Worm (Caenorhabditis elegans) whole organism, L3 larva: Measurements from ENCODE around the gene B0454.6.

Experiments used
- ceh-82 ChIP-seq: fragments of 150-350 bp; optimal IDR thresholded peaks from 2 replicates; lab custom pipeline; 2014; ENCODE audit warnings: missing biosample characterization, missing genetic modification characterization
- daf-12 ChIP-seq: fragments of 150-350 bp; optimal IDR thresholded peaks from 2 replicates; lab custom pipeline; 2014; ENCODE audit warnings: missing biosample characterization, missing genetic modification reagents, missing genetic modification characterization
- elt-1 ChIP-seq: fragments of 150-350 bp; optimal IDR thresholded peaks from 2 replicates; lab custom pipeline; 2014; ENCODE audit warnings: missing biosample characterization, missing genetic modification characterization
- elt-2 ChIP-seq: sonication (generic microtip); optimal IDR thresholded peaks from 2 replicates; lab custom pipeline; 2016; ENCODE audit warnings: missing genetic modification reagents, mild to moderate bottlenecking, missing genetic modification characterization, missing compliant biosample characterization
- elt-3 ChIP-seq, 3 experiments: fragments of 150-350 bp in 1 of 3; sonication (generic microtip) in 2 of 3; optimal IDR thresholded peaks; 2 replicates in 2 of 3; 4 replicates in 1 of 3; lab custom pipeline; 2014 to 2017; ENCODE audit warnings: missing biosample characterization in 3 of 3, missing genetic modification characterization in 3 of 3
- fkh-10 ChIP-seq: sonication (generic microtip); optimal IDR thresholded peaks from 2 replicates; lab custom pipeline; 2017; ENCODE audit warnings: missing biosample characterization, missing genetic modification reagents, missing genetic modification characterization
- nhr-11 ChIP-seq: fragments of 150-350 bp; optimal IDR thresholded peaks from 2 replicates; lab custom pipeline; 2014; ENCODE audit warnings: missing biosample characterization, missing genetic modification characterization
- nhr-237 ChIP-seq: fragments of 150-350 bp; optimal IDR thresholded peaks from 2 replicates; lab custom pipeline; 2014; ENCODE audit warnings: missing biosample characterization, missing genetic modification characterization
- sea-2 ChIP-seq: fragments of 150-350 bp; sonication (generic microtip); optimal IDR thresholded peaks from 4 replicates; lab custom pipeline; 2014; ENCODE audit warnings: missing biosample characterization, missing genetic modification reagents, missing genetic modification characterization
- snpc-4 ChIP-seq: fragments of 150-350 bp; optimal IDR thresholded peaks from 2 replicates; lab custom pipeline; 2014; ENCODE audit warnings: missing biosample characterization, missing genetic modification characterization
- unc-39 ChIP-seq: sonication (generic microtip); optimal IDR thresholded peaks from 4 replicates; lab custom pipeline; 2017; ENCODE audit warnings: missing biosample characterization, missing genetic modification characterization

ce11 chrII:3060782-3061181, 28.2 kb downstream of the B0454.6 start, which contains the start of gene Y25C1A.6:
- TF ChIP-seq daf-12 (tag; lab: Kevin White, UChicago) (no peak), unc-39 (tag; lab: Kevin White, UChicago) (no peak), nhr-11 (tag; lab: Kevin White, UChicago) (no peak), elt-3 (tag; optimal IDR thresholded peaks at IDR 0.05; lab: Kevin White, UChicago) (no peak), elt-2 (tag; lab: Kevin White, UChicago) (no peak), snpc-4 (no peak), elt-1 (no peak), sea-2 (GFP tag; lab: Kevin White, UChicago) (no peak), ceh-82 (tag; lab: Kevin White, UChicago) (no peak), fkh-10 (GFP tag; lab: Kevin White, UChicago) (no peak), nhr-237 (tag; lab: Kevin White, UChicago) (no peak)
